Worm (Caenorhabditis elegans) whole organism, mixed stage, embryonic: Measurements from ENCODE around the gene B0416.10.

Experiments used
- M03D4.4 ChIP-seq: sonication (generic microtip); optimal IDR thresholded peaks from 2 replicates; lab custom pipeline; 2017; ENCODE audit warnings: mild to moderate bottlenecking, missing genetic modification characterization, missing compliant biosample characterization
- bed-3 ChIP-seq: fragments of 200-800 bp; sonication (Bioruptor generic); optimal IDR thresholded peaks from 3 replicates; lab custom pipeline; 2018; ENCODE audit warnings: mild to moderate bottlenecking, missing genetic modification characterization, moderate library complexity, missing compliant biosample characterization
- blmp-1 ChIP-seq: fragments of 150-350 bp; optimal IDR thresholded peaks from 2 replicates; lab custom pipeline; 2014; ENCODE audit warnings: missing biosample characterization, missing genetic modification characterization
- ceh-39 ChIP-seq: fragments of 150-350 bp; optimal IDR thresholded peaks from 2 replicates; lab custom pipeline; 2014; ENCODE audit warnings: missing biosample characterization, missing genetic modification characterization
- ceh-43 ChIP-seq: fragments of 200-800 bp; sonication (Bioruptor generic); optimal IDR thresholded peaks from 2 replicates; lab custom pipeline; 2018; ENCODE audit warnings: mild to moderate bottlenecking, missing genetic modification characterization, moderate library complexity, missing compliant biosample characterization
- ceh-83 ChIP-seq: fragments of 200-800 bp; sonication (Bioruptor generic); optimal IDR thresholded peaks from 2 replicates; lab custom pipeline; 2018; ENCODE audit warnings: mild to moderate bottlenecking, missing genetic modification characterization, missing compliant biosample characterization
- ces-1 ChIP-seq: fragments of 150-350 bp; optimal IDR thresholded peaks from 2 replicates; lab custom pipeline; 2014; ENCODE audit warnings: missing biosample characterization, missing genetic modification reagents, missing genetic modification characterization
- drap-1 ChIP-seq: fragments of 200-800 bp; sonication (Bioruptor generic); optimal IDR thresholded peaks from 3 replicates; lab custom pipeline; 2018; ENCODE audit warnings: mild to moderate bottlenecking, missing genetic modification characterization, missing compliant biosample characterization
- elt-1 ChIP-seq: sonication (generic microtip); optimal IDR thresholded peaks from 2 replicates; lab custom pipeline; 2017; ENCODE audit warnings: missing genetic modification characterization, mild to moderate bottlenecking, missing compliant biosample characterization, antibody characterized with exemption, moderate library complexity, borderline replicate concordance; ENCODE audit not compliant: insufficient read depth
- elt-3 ChIP-seq: fragments of 150-350 bp; optimal IDR thresholded peaks from 2 replicates; lab custom pipeline; 2014; ENCODE audit warnings: missing biosample characterization, missing genetic modification characterization
- flh-1 ChIP-seq: fragments of 200-800 bp; sonication (Bioruptor generic); optimal IDR thresholded peaks from 2 replicates; lab custom pipeline; 2018; ENCODE audit warnings: mild to moderate bottlenecking, missing genetic modification characterization, moderate library complexity, missing compliant biosample characterization
- ham-2 ChIP-seq: fragments of 200-800 bp; sonication (Bioruptor generic); optimal IDR thresholded peaks from 2 replicates; lab custom pipeline; 2018; ENCODE audit warnings: mild to moderate bottlenecking, missing genetic modification characterization, missing compliant biosample characterization
- hlh-1 ChIP-seq: fragments of 150-350 bp; optimal IDR thresholded peaks from 2 replicates; lab custom pipeline; 2014; ENCODE audit warnings: missing biosample characterization, missing genetic modification reagents, missing genetic modification characterization
- lin-32 ChIP-seq: fragments of 200-800 bp; sonication (Bioruptor generic); optimal IDR thresholded peaks from 2 replicates; lab custom pipeline; 2018; ENCODE audit warnings: mild to moderate bottlenecking, missing genetic modification characterization, missing compliant biosample characterization
- mab-5 ChIP-seq: fragments of 150-350 bp; optimal IDR thresholded peaks from 2 replicates; lab custom pipeline; 2014; ENCODE audit warnings: missing biosample characterization, missing genetic modification characterization
- mep-1 ChIP-seq: fragments of 150-350 bp; optimal IDR thresholded peaks from 2 replicates; lab custom pipeline; 2017; ENCODE audit warnings: missing biosample characterization, missing genetic modification reagents, missing genetic modification characterization, inconsistent platforms
- mls-2 ChIP-seq: sonication (generic microtip); optimal IDR thresholded peaks from 2 replicates; lab custom pipeline; 2016; ENCODE audit warnings: mild to moderate bottlenecking, missing genetic modification characterization, moderate library complexity, missing compliant biosample characterization
- nhr-12 ChIP-seq: fragments of 150-350 bp; optimal IDR thresholded peaks from 2 replicates; lab custom pipeline; 2014; ENCODE audit warnings: missing biosample characterization, missing genetic modification characterization
- nhr-2 ChIP-seq: fragments of 150-350 bp; optimal IDR thresholded peaks from 2 replicates; lab custom pipeline; 2014; ENCODE audit warnings: missing biosample characterization, missing genetic modification characterization
- nhr-76 ChIP-seq: sonication (generic microtip); optimal IDR thresholded peaks from 2 replicates; lab custom pipeline; 2017; ENCODE audit warnings: missing biosample characterization, missing genetic modification characterization
- pha-4 ChIP-seq: fragments of 150-350 bp; optimal IDR thresholded peaks from 2 replicates; lab custom pipeline; 2018; ENCODE audit warnings: missing biosample characterization, missing genetic modification reagents, missing genetic modification characterization
- sem-2 ChIP-seq: fragments of 200-800 bp; sonication (Bioruptor generic); optimal IDR thresholded peaks from 2 replicates; lab custom pipeline; 2018; ENCODE audit warnings: mild to moderate bottlenecking, missing genetic modification characterization, missing compliant biosample characterization
- snpc-4 ChIP-seq: fragments of 150-350 bp; optimal IDR thresholded peaks from 2 replicates; lab custom pipeline; 2014; ENCODE audit warnings: missing biosample characterization, missing genetic modification characterization
- sptf-1 ChIP-seq: sonication (generic microtip); optimal IDR thresholded peaks from 2 replicates; lab custom pipeline; 2017; ENCODE audit warnings: mild to moderate bottlenecking, missing genetic modification characterization, moderate library complexity, missing compliant biosample characterization
- unc-120 ChIP-seq: sonication (generic microtip); optimal IDR thresholded peaks from 2 replicates; lab custom pipeline; 2017; ENCODE audit warnings: missing genetic modification characterization, missing compliant biosample characterization; ENCODE audit not compliant: poor library complexity, severe bottlenecking
- unc-39 ChIP-seq: fragments of 150-350 bp; optimal IDR thresholded peaks from 2 replicates; lab custom pipeline; 2014; ENCODE audit warnings: missing biosample characterization, missing genetic modification characterization
- unc-62 ChIP-seq: fragments of 150-350 bp; optimal IDR thresholded peaks from 2 replicates; lab custom pipeline; 2014; ENCODE audit warnings: missing biosample characterization, missing genetic modification reagents, missing genetic modification characterization
- ztf-11 ChIP-seq: fragments of 150-350 bp; optimal IDR thresholded peaks from 2 replicates; lab custom pipeline; 2014; ENCODE audit warnings: missing biosample characterization, missing genetic modification characterization

B0416.10 gene

ce11 chrX:9271886-9272285 lies 2.6 kb downstream of the B0416.10 start:
- peak; percentile 60 for TF ChIP-seq elt-1 (tag; lab: Kevin White, UChicago)
- no peak for TF ChIP-seq mab-5
- TF ChIP-seq mep-1 (tag; lab: Kevin White, UChicago): peak; percentile 11

ce11 chrX:9270753-9271152 lies 3.7 kb downstream of the B0416.10 start, which contains the start of gene B0416.5:
B0416.5 (minus strand) TSS chrX:9270853.
- TF ChIP-seq unc-39 (tag; lab: Kevin White, UChicago) (no peak), M03D4.4 (tag; lab: Kevin White, UChicago) (no peak), bed-3 (GFP tag; lab: Kevin White, UChicago) (no peak), ceh-43 (no peak), elt-3 (tag; lab: Kevin White, UChicago) (no peak), snpc-4 (no peak), sptf-1 (no peak), ceh-83 (GFP tag; lab: Kevin White, UChicago) (no peak), ces-1 (GFP tag; lab: Kevin White, UChicago) (no peak)

ce11 chrX:9268373-9268772 lies 6.1 kb downstream of the B0416.10 start:
- TF ChIP-seq unc-62 (GFP tag; lab: Kevin White, UChicago) (no peak), unc-120 (tag; lab: Kevin White, UChicago) (no peak), nhr-76 (tag; lab: Kevin White, UChicago) (no peak), nhr-2 (tag; lab: Kevin White, UChicago) (no peak), mep-1 (tag; lab: Kevin White, UChicago) (no peak)
- TF ChIP-seq, all 35 proteins: peak for 0

- TF ChIP-seq ceh-39 (tag; lab: Kevin White, UChicago) (no peak), drap-1 (GFP tag; lab: Kevin White, UChicago) (no peak), flh-1 (GFP tag; lab: Kevin White, UChicago) (no peak), unc-62 (GFP tag; lab: Kevin White, UChicago) (no peak), M03D4.4 (tag; lab: Kevin White, UChicago) (no peak), nhr-12 (no peak), unc-120 (tag; lab: Kevin White, UChicago) (no peak), lin-32 (GFP tag; lab: Kevin White, UChicago) (no peak)
Measured at ce11 chrX:9266512-9266911, 8.0 kb downstream of the B0416.10 start.

ce11 chrX:9264636-9265035 lies 9.8 kb downstream of the B0416.10 start:
- TF ChIP-seq M03D4.4 (tag; lab: Kevin White, UChicago) (no peak), ztf-11 (tag; lab: Kevin White, UChicago) (no peak), flh-1 (GFP tag; lab: Kevin White, UChicago) (no peak), nhr-12 (no peak), sem-2 (no peak), sptf-1 (no peak), elt-1 (tag; lab: Kevin White, UChicago) (no peak), ceh-83 (GFP tag; lab: Kevin White, UChicago) (no peak), unc-39 (tag; lab: Kevin White, UChicago) (no peak), hlh-1 (tag; lab: Kevin White, UChicago) (peak; percentile 72), ceh-39 (tag; lab: Kevin White, UChicago) (no peak), nhr-76 (tag; lab: Kevin White, UChicago) (no peak), ham-2 (GFP tag; lab: Kevin White, UChicago) (no peak), blmp-1 (tag; lab: Kevin White, UChicago) (no peak), pha-4 (tag; lab: Kevin White, UChicago) (no peak), unc-120 (tag; lab: Kevin White, UChicago) (peak; percentile 28), lin-32 (GFP tag; lab: Kevin White, UChicago) (no peak)

ce11 chrX:9264231-9264630 lies 10.2 kb downstream of the B0416.10 start, which contains the start of gene F18G5.6:
F18G5.6 (minus strand) TSS chrX:9264331.
- TF ChIP-seq ces-1 (GFP tag; lab: Kevin White, UChicago): no peak
- TF ChIP-seq bed-3 (GFP tag; lab: Kevin White, UChicago): no peak
- TF ChIP-seq elt-3 (tag; lab: Kevin White, UChicago): no peak
- TF ChIP-seq nhr-76 (tag; lab: Kevin White, UChicago): no peak
- no peak for TF ChIP-seq elt-1 (tag; lab: Kevin White, UChicago)
- no peak for TF ChIP-seq mls-2 (tag; lab: Kevin White, UChicago)
- TF ChIP-seq, all 35 proteins: peak for 0
